Worm (Caenorhabditis elegans): ENCODE results near the gene sftd-3.

sftd-3 gene

ce11 chrII:8969251-8970183 is 5.6 kb upstream of the sftd-3 start, which contains the start of the genes szy-20 and C18E9.5:
szy-20 (minus strand) TSS chrII:8969333.
C18E9.5 (plus strand) TSS chrII:8969980.
- TF ChIP-seq xbp-1 (tag; optimal IDR thresholded peaks at IDR 0.05) (peak; percentile 84), hpl-2 (GFP tag; optimal IDR thresholded peaks at IDR 0.05) (peak; percentile 20), tbx-2 (tag; optimal IDR thresholded peaks at IDR 0.05) (peak; percentile 89), mab-9 (GFP tag; IDR thresholded peaks at IDR 0.05) (peak; percentile 62; the same call in 1 of the 2 replicates), ztf-11 (tag; optimal IDR thresholded peaks at IDR 0.05) (peak in 1 of 2 experiments; percentile 68), pax-3 (tag; optimal IDR thresholded peaks at IDR 0.05) (peak; percentile 66), aha-1 (tag; optimal IDR thresholded peaks at IDR 0.05) (no peak), isw-1 (GFP tag; IDR thresholded peaks at IDR 0.05) (peak; percentile 87), ces-1 (GFP tag; optimal IDR thresholded peaks at IDR 0.05) (no peak), nhr-47 (tag; optimal IDR thresholded peaks at IDR 0.05) (peak; percentile 93), fos-1 (tag; optimal IDR thresholded peaks at IDR 0.05) (peak; percentile 74), sptf-1 (tag; optimal IDR thresholded peaks at IDR 0.05) (no peak), rnt-1 (tag; optimal IDR thresholded peaks at IDR 0.05) (peak; percentile 91), nhr-84 (tag; optimal IDR thresholded peaks at IDR 0.05) (no peak), ama-1 (optimal IDR thresholded peaks at IDR 0.05) (no peak), snpc-4 (tag; optimal IDR thresholded peaks at IDR 0.05) (peak; percentile 78), unc-62 (GFP tag; optimal IDR thresholded peaks at IDR 0.05) (no peak), C34B4.2 (tag; optimal IDR thresholded peaks at IDR 0.05) (no peak), mep-1 (tag; optimal IDR thresholded peaks at IDR 0.05) (peak; percentile 90), nhr-71 (tag; optimal IDR thresholded peaks at IDR 0.05) (peak; percentile 93), zag-1 (tag; optimal IDR thresholded peaks at IDR 0.05) (peak; percentile 21), zip-4 (GFP tag; optimal IDR thresholded peaks at IDR 0.05) (peak; percentile 54), nhr-85 (tag) (peak; percentile 88), fkh-10 (GFP tag; optimal IDR thresholded peaks at IDR 0.05) (peak; percentile 46), nhr-77 (tag; optimal IDR thresholded peaks at IDR 0.05) (peak; percentile 54), dsc-1 (tag; optimal IDR thresholded peaks at IDR 0.05) (peak; percentile 92), pag-3 (tag; optimal IDR thresholded peaks at IDR 0.05; ENCODE audit: borderline replicate concordance, insufficient read depth) (no peak), lsy-2 (tag; optimal IDR thresholded peaks at IDR 0.05) (peak; percentile 91), unc-86 (tag; optimal IDR thresholded peaks at IDR 0.05) (peak; percentile 87), ceh-88 (GFP tag; IDR thresholded peaks at IDR 0.05) (peak; percentile 77), lir-3 (tag; optimal IDR thresholded peaks at IDR 0.05; ENCODE audit: poor library complexity) (peak; percentile 36), nhr-19 (GFP tag; conservative IDR thresholded peaks at IDR 0.05) (peak; percentile 88), sup-37 (GFP tag; optimal IDR thresholded peaks at IDR 0.05) (peak; percentile 62), lin-35 (GFP tag; optimal IDR thresholded peaks at IDR 0.05) (peak; percentile 98), grh-1 (GFP tag; IDR thresholded peaks at IDR 0.05) (peak; percentile 63), hlh-4 (tag; optimal IDR thresholded peaks at IDR 0.05) (no peak), unc-130 (tag; optimal IDR thresholded peaks at IDR 0.05) (peak; percentile 17), skn-1 (tag; optimal IDR thresholded peaks at IDR 0.05) (peak; percentile 47), ceh-8 (GFP tag; optimal IDR thresholded peaks at IDR 0.05) (peak; percentile 72), lin-15B (tag; optimal IDR thresholded peaks at IDR 0.05) (peak; percentile 72), unc-98 (GFP tag; IDR thresholded peaks at IDR 0.05) (no peak), nhr-20 (tag; optimal IDR thresholded peaks at IDR 0.05) (peak; percentile 87), jun-1 (tag; optimal IDR thresholded peaks at IDR 0.05) (peak; percentile 84), elt-2 (tag; optimal IDR thresholded peaks at IDR 0.05) (peak; percentile 58), mef-2 (tag; optimal IDR thresholded peaks at IDR 0.05) (no peak), nhr-12 (tag; optimal IDR thresholded peaks at IDR 0.05) (no peak), nhr-237 (tag; optimal IDR thresholded peaks at IDR 0.05) (peak; percentile 16), nhr-76 (tag; optimal IDR thresholded peaks at IDR 0.05) (no peak), alr-1 (tag; optimal IDR thresholded peaks at IDR 0.05; ENCODE audit: borderline replicate concordance) (no peak), ceh-90 (tag; optimal IDR thresholded peaks at IDR 0.05) (peak; percentile 38), tlp-1 (tag; optimal IDR thresholded peaks at IDR 0.05) (no peak)

Data from whole organism, L1 larva.